Worm (Caenorhabditis elegans) whole organism, young adult: Measurements from ENCODE around the gene pkg-2.

Experiments used
- C06A6.2 ChIP-seq: fragments of 200-800 bp; sonication (Bioruptor generic); conservative IDR thresholded peaks from 2 replicates; pipeline ENCODE4 v1.3.6; 2022; ENCODE audit warnings: missing genetic modification characterization, missing compliant biosample characterization
- C17E4.6 ChIP-seq: fragments of 200-800 bp; sonication (Bioruptor generic); IDR thresholded peaks from 2 replicates; pipeline ENCODE4 v1.3.6; 2022; ENCODE audit warnings: missing genetic modification reagents, missing genetic modification characterization, missing compliant biosample characterization
- D2030.7 ChIP-seq: fragments of 200-800 bp; sonication (Bioruptor generic); IDR thresholded peaks from 2 replicates; pipeline ENCODE4 v1.3.6; 2022; ENCODE audit warnings: missing genetic modification reagents, missing genetic modification characterization, missing compliant biosample characterization
- F52B5.7 ChIP-seq: sonication (generic microtip); optimal IDR thresholded peaks from 2 replicates; lab custom pipeline; 2016; ENCODE audit warnings: mild to moderate bottlenecking, missing genetic modification characterization, missing compliant biosample characterization
- K11D2.4 ChIP-seq: fragments of 200-800 bp; sonication (Bioruptor generic); IDR thresholded peaks from 2 replicates; pipeline ENCODE4 v1.3.6; 2022; ENCODE audit warnings: missing genetic modification reagents, missing genetic modification characterization, missing compliant biosample characterization
- T26A5.8 ChIP-seq: sonication (generic microtip); optimal IDR thresholded peaks from 2 replicates; lab custom pipeline; 2016; ENCODE audit warnings: missing genetic modification characterization, missing compliant biosample characterization
- ZK185.1 ChIP-seq: sonication (generic microtip); optimal IDR thresholded peaks from 2 replicates; lab custom pipeline; 2016; ENCODE audit warnings: mild to moderate bottlenecking, missing genetic modification characterization, missing compliant biosample characterization; ENCODE audit not compliant: poor library complexity, severe bottlenecking
- ama-1 ChIP-seq, 3 experiments: fragments of 150-350 bp in 1 of 3; sonication (generic microtip) in 2 of 3; optimal IDR thresholded peaks; 2 replicates each; lab custom pipeline; 2014 to 2018; ENCODE audit warnings: missing biosample characterization in 2 of 3, missing genetic modification characterization in 2 of 3, missing genetic modification reagents in 2 of 3
- athp-1 ChIP-seq: sonication (generic microtip); optimal IDR thresholded peaks from 2 replicates; lab custom pipeline; 2017; ENCODE audit warnings: mild to moderate bottlenecking, missing genetic modification characterization, missing compliant biosample characterization
- attf-5 ChIP-seq: fragments of 200-800 bp; sonication (Bioruptor generic); optimal IDR thresholded peaks from 2 replicates; lab custom pipeline; 2018; ENCODE audit warnings: mild to moderate bottlenecking, missing genetic modification characterization, missing compliant biosample characterization
- attf-6 ChIP-seq: fragments of 200-800 bp; sonication (Bioruptor generic); IDR thresholded peaks from 2 replicates; pipeline ENCODE4 v1.3.6; 2022; ENCODE audit warnings: missing genetic modification reagents, missing genetic modification characterization, missing compliant biosample characterization
- bed-1 ChIP-seq: fragments of 200-800 bp; sonication (Bioruptor generic); IDR thresholded peaks from 2 replicates; pipeline ENCODE4 v1.3.6; 2022; ENCODE audit warnings: missing genetic modification reagents, missing genetic modification characterization, missing compliant biosample characterization
- cebp-1 ChIP-seq, 2 experiments: fragments of 200-800 bp in 1 of 2; sonication (Bioruptor generic) in 1 of 2; sonication (generic microtip) in 1 of 2; IDR thresholded peaks in 1 of 2; optimal IDR thresholded peaks in 1 of 2; 2 replicates each; pipeline versions ENCODE4 v1.3.6 to Lab custom; 2017 to 2022; ENCODE audit warnings: missing compliant biosample characterization in 2 of 2, missing genetic modification characterization in 2 of 2, mild to moderate bottlenecking in 1 of 2, missing genetic modification reagents in 1 of 2, moderate library complexity in 1 of 2
- ceh-27 ChIP-seq: fragments of 200-800 bp; sonication (Bioruptor generic); optimal IDR thresholded peaks from 2 replicates; lab custom pipeline; 2018; ENCODE audit warnings: mild to moderate bottlenecking, missing genetic modification characterization, moderate library complexity, missing compliant biosample characterization
- ceh-40 ChIP-seq: fragments of 200-800 bp; sonication (Bioruptor generic); IDR thresholded peaks from 2 replicates; pipeline ENCODE4 v1.3.6; 2022; ENCODE audit warnings: missing genetic modification characterization, missing compliant biosample characterization
- ceh-79 ChIP-seq: sonication (generic microtip); optimal IDR thresholded peaks from 2 replicates; lab custom pipeline; 2017; ENCODE audit warnings: mild to moderate bottlenecking, missing genetic modification characterization, missing compliant biosample characterization
- ceh-91 ChIP-seq: fragments of 200-800 bp; sonication (Bioruptor generic); IDR thresholded peaks from 2 replicates; pipeline ENCODE4 v1.3.6; 2022; ENCODE audit warnings: missing genetic modification reagents, missing genetic modification characterization, missing compliant biosample characterization
- dox-1 ChIP-seq: fragments of 200-800 bp; sonication (Bioruptor generic); IDR thresholded peaks from 2 replicates; pipeline ENCODE4 v1.3.6; 2022; ENCODE audit warnings: missing genetic modification reagents, missing genetic modification characterization, missing compliant biosample characterization
- egrh-3 ChIP-seq: fragments of 200-800 bp; sonication (Bioruptor generic); IDR thresholded peaks from 2 replicates; pipeline ENCODE4 v1.3.6; 2022; ENCODE audit warnings: missing genetic modification reagents, missing genetic modification characterization, missing compliant biosample characterization
- him-1 ChIP-seq: sonication (generic microtip); optimal IDR thresholded peaks from 2 replicates; lab custom pipeline; 2016; ENCODE audit warnings: missing genotype, missing genetic modification reagents, missing genetic modification characterization, missing compliant biosample characterization
- hmg-1.2 ChIP-seq: fragments of 200-800 bp; sonication (Bioruptor generic); IDR thresholded peaks from 2 replicates; pipeline ENCODE4 v1.3.6; 2022; ENCODE audit warnings: missing genetic modification reagents, missing genetic modification characterization, missing compliant biosample characterization
- lin-26 ChIP-seq: fragments of 200-800 bp; sonication (Bioruptor generic); IDR thresholded peaks from 2 replicates; pipeline ENCODE4 v1.3.6; 2022; ENCODE audit warnings: missing genetic modification reagents, missing genetic modification characterization, missing compliant biosample characterization
- madf-10 ChIP-seq: sonication (generic microtip); optimal IDR thresholded peaks from 2 replicates; lab custom pipeline; 2016; ENCODE audit warnings: mild to moderate bottlenecking, missing genetic modification characterization, missing compliant biosample characterization
- madf-6 ChIP-seq: fragments of 200-800 bp; sonication (Bioruptor generic); IDR thresholded peaks from 2 replicates; pipeline ENCODE4 v1.3.6; 2022; ENCODE audit warnings: missing genetic modification reagents, missing genetic modification characterization, missing compliant biosample characterization
- madf-8 ChIP-seq: fragments of 200-800 bp; sonication (Bioruptor generic); conservative IDR thresholded peaks from 2 replicates; pipeline ENCODE4 v1.3.6; 2022; ENCODE audit warnings: missing genetic modification reagents, missing genetic modification characterization, missing compliant biosample characterization
- mcd-1 ChIP-seq: fragments of 200-800 bp; sonication (Bioruptor generic); IDR thresholded peaks from 2 replicates; pipeline ENCODE4 v1.3.6; 2022; ENCODE audit warnings: missing genetic modification reagents, missing genetic modification characterization, missing compliant biosample characterization
- nfya-1 ChIP-seq: sonication (generic microtip); optimal IDR thresholded peaks from 2 replicates; lab custom pipeline; 2017; ENCODE audit warnings: antibody characterized with exemption, missing compliant biosample characterization, missing genetic modification characterization, borderline replicate concordance; ENCODE audit not compliant: insufficient read depth
- nfya-2 ChIP-seq: fragments of 200-800 bp; sonication (Bioruptor generic); IDR thresholded peaks from 2 replicates; pipeline ENCODE4 v1.3.6; 2022; ENCODE audit warnings: missing genetic modification reagents, missing genetic modification characterization, missing compliant biosample characterization
- nhr-27 ChIP-seq: fragments of 200-800 bp; sonication (Bioruptor generic); optimal IDR thresholded peaks from 2 replicates; lab custom pipeline; 2018; ENCODE audit warnings: mild to moderate bottlenecking, missing genetic modification characterization, moderate library complexity, missing compliant biosample characterization
- nhr-80 ChIP-seq: sonication (generic microtip); optimal IDR thresholded peaks from 2 replicates; lab custom pipeline; 2016; ENCODE audit warnings: missing genetic modification characterization, missing compliant biosample characterization
- nhr-90 ChIP-seq: sonication (generic microtip); optimal IDR thresholded peaks from 2 replicates; lab custom pipeline; 2016; ENCODE audit warnings: missing genotype, mild to moderate bottlenecking, missing genetic modification characterization, missing compliant biosample characterization
- pbrm-1 ChIP-seq: fragments of 200-800 bp; sonication (Bioruptor generic); IDR thresholded peaks from 2 replicates; pipeline ENCODE4 v1.3.6; 2022; ENCODE audit warnings: missing genetic modification reagents, missing genetic modification characterization, missing compliant biosample characterization
- repo-1 ChIP-seq: sonication (generic microtip); optimal IDR thresholded peaks from 2 replicates; lab custom pipeline; 2017; ENCODE audit warnings: mild to moderate bottlenecking, missing genetic modification characterization, missing compliant biosample characterization
- rpc-1 ChIP-seq, 2 experiments: fragments of 150-350 bp in 1 of 2; sonication (generic microtip) in 1 of 2; optimal IDR thresholded peaks; 2 replicates each; lab custom pipeline; 2014 to 2018; ENCODE audit warnings: missing biosample characterization in 1 of 2, missing genetic modification characterization in 1 of 2, missing genetic modification reagents in 1 of 2, missing genotype in 1 of 2
- snpc-3.4 ChIP-seq: sonication (generic microtip); optimal IDR thresholded peaks from 2 replicates; lab custom pipeline; 2017; ENCODE audit warnings: missing genetic modification characterization, mild to moderate bottlenecking, missing compliant biosample characterization, antibody characterized with exemption, moderate library complexity, missing genotype, missing genetic modification reagents
- tbp1 ChIP-seq: fragments of 200-800 bp; sonication (Bioruptor generic); optimal IDR thresholded peaks from 2 replicates; lab custom pipeline; 2018; ENCODE audit warnings: mild to moderate bottlenecking, missing genetic modification characterization, missing compliant biosample characterization
- tbx-9 ChIP-seq: sonication (generic microtip); optimal IDR thresholded peaks from 2 replicates; lab custom pipeline; 2016; ENCODE audit warnings: borderline replicate concordance, missing genetic modification characterization, inconsistent platforms, missing compliant biosample characterization
- tlf-1 ChIP-seq: fragments of 200-800 bp; sonication (Bioruptor generic); optimal IDR thresholded peaks from 2 replicates; lab custom pipeline; 2018; ENCODE audit warnings: mild to moderate bottlenecking, missing genetic modification characterization, missing compliant biosample characterization
- zfh-2 ChIP-seq: fragments of 200-800 bp; sonication (Bioruptor generic); conservative IDR thresholded peaks from 2 replicates; pipeline ENCODE4 v1.3.6; 2022; ENCODE audit warnings: missing genetic modification reagents, missing genetic modification characterization, missing compliant biosample characterization
- ztf-22 ChIP-seq: fragments of 200-800 bp; sonication (Bioruptor generic); optimal IDR thresholded peaks from 2 replicates; lab custom pipeline; 2018; ENCODE audit warnings: mild to moderate bottlenecking, missing genetic modification characterization, moderate library complexity, missing compliant biosample characterization
- ztf-26 ChIP-seq: sonication (generic microtip); optimal IDR thresholded peaks from 2 replicates; lab custom pipeline; 2017; ENCODE audit warnings: missing genetic modification characterization, missing compliant biosample characterization

pkg-2 gene

DNA sequence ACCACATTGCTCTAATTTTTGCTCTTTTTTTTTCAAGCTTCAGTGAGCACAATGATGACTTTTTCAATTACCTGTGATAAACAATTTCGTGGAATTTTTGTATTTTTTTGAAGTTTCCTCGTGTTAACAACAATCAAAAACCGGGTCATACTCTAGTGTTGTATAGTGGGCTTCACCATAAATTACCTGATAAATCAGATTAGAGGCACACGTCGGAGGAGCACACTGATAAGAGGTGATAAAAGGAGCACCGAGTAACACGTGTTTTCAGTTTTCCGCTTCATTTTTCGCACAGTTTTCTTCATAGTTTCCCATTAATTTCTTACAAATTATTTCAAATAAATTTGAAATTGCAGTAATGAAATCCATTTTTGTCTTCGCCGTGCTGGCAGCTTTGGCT, 39.4 kb upstream of the pkg-2 start, which contains the start of gene spp-8 (continued):
- no peak for TF ChIP-seq C17E4.6 (GFP tag; lab: Robert Waterston, UW)
- TF ChIP-seq ztf-26 = no peak
- TF ChIP-seq K11D2.4 (GFP tag; lab: Robert Waterston, UW) = no peak
- TF ChIP-seq attf-5 (GFP tag; lab: Kevin White, UChicago) = no peak
- no peak for TF ChIP-seq T26A5.8 (tag; lab: Kevin White, UChicago)
- TF ChIP-seq ceh-91 = no peak
- peak; percentile 1 for TF ChIP-seq tbp1 (GFP tag; lab: Kevin White, UChicago)
- TF ChIP-seq snpc-3.4 (tag; lab: Kevin White, UChicago) = no peak
- TF ChIP-seq madf-6 (GFP tag; lab: Robert Waterston, UW) = no peak
- peak; percentile 41 for TF ChIP-seq nhr-90 (tag; lab: Kevin White, UChicago)
- no peak for TF ChIP-seq mcd-1 (GFP tag; lab: Robert Waterston, UW)
- TF ChIP-seq egrh-3 (GFP tag; lab: Robert Waterston, UW) = no peak
- no peak for TF ChIP-seq nfya-1 (tag; lab: Kevin White, UChicago)
- no peak for TF ChIP-seq ceh-27
- TF ChIP-seq cebp-1 (GFP tag; IDR thresholded peaks at IDR 0.05; lab: Robert Waterston, UW) = no peak
- TF ChIP-seq cebp-1 (tag; optimal IDR thresholded peaks at IDR 0.05; lab: Kevin White, UChicago) = no peak
- no peak for TF ChIP-seq nfya-2 (GFP tag; lab: Robert Waterston, UW)
- TF ChIP-seq D2030.7 (GFP tag; lab: Robert Waterston, UW) = no peak
- no peak for TF ChIP-seq ZK185.1
- no peak for TF ChIP-seq him-1 (tag; lab: Kevin White, UChicago)
- no peak for TF ChIP-seq ceh-79 (tag; lab: Kevin White, UChicago)
- TF ChIP-seq hmg-1.2 (GFP tag; lab: Robert Waterston, UW) = no peak
- TF ChIP-seq madf-10 (tag; lab: Kevin White, UChicago) = no peak

DNA sequence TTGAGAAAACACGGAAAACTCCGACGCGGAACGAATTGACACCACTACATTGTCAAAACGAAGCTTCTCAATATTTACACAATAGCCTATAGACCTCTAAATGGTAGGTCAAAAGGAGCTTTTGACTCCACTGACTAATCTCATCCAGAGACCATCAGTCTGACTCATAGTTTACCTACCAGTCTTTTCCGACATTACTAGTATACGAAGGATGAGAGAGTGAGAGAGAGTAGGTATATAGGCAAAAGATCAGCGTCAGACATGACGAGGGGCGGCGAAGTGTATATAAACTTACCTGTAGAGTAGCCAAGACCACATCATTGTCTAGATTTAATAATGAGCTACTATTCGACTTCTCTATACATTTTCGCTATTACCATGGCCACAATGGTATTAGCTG, 33.5 kb upstream of the pkg-2 start, which contains the start of gene srlf-3:
TSS of gene srlf-3 (plus strand) at position 301 of the 400 bp plus-strand sequence.
- no peak for TF ChIP-seq lin-26 (GFP tag; lab: Robert Waterston, UW)
- no peak for TF ChIP-seq dox-1
- TF ChIP-seq tlf-1 (GFP tag; lab: Kevin White, UChicago) = no peak
- TF ChIP-seq C06A6.2 (GFP tag; lab: Robert Waterston, UW) = no peak
- TF ChIP-seq repo-1 = no peak
- no peak for TF ChIP-seq pbrm-1 (GFP tag; lab: Robert Waterston, UW)
- TF ChIP-seq ceh-91 = no peak
- TF ChIP-seq F52B5.7 = no peak
- no peak for TF ChIP-seq madf-10 (tag; lab: Kevin White, UChicago)

DNA sequence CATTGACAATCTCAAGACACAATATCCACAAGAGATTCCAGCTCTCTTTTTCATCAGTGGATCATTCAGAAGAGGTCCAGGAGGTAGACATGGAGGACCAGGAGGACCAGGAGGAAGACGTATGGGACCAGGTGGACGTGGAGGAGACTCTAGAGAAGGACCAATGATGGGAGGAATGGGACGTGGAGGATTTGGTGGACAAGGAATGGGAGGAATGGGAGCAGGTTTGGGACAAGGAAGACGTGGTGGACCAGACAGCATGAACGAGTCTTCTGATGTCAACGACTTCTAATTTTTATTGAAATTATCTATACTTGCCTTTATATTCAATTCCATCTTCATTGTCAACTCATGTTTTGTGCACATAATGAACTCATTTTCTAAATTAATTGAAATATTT, 32.7 kb upstream of the pkg-2 start:
- TF ChIP-seq ceh-40 (GFP tag; lab: Robert Waterston, UW) (no peak), ztf-22 (GFP tag; lab: Kevin White, UChicago) (no peak), zfh-2 (GFP tag; lab: Robert Waterston, UW) (0 out of 2 replicates have a peak, but pooled peaks have one; percentile 25)

DNA sequence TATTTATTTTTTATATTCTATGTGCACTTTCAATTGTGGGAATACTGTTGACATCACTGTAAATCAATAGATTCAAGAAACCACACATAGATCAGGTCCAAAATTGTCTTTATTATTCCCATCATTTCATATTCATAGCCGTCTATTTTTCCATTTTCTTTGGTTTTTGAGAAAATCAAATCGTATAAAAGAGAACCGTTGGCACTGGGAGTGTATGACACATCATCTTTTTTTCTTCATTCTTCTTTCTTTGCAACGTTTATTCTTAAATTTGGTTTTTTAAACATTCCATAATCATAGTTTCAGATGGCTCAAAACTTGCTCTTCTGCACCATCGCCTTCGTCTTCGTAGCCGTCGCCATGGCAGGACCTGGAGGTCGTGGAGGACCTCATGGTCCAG, 30.8 kb upstream of the pkg-2 start, which contains the start of gene srlf-2:
TSS of gene srlf-2 (plus strand) at position 301 of the 400 bp plus-strand sequence.
- TF ChIP-seq tlf-1 (GFP tag; lab: Kevin White, UChicago) (no peak), rpc-1 (optimal IDR thresholded peaks at IDR 0.05; lab: Kevin White, UChicago) (no peak), rpc-1 (tag; optimal IDR thresholded peaks at IDR 0.05; lab: Kevin White, UChicago) (no peak), nhr-27 (tag; lab: Kevin White, UChicago) (no peak), tbx-9 (tag; lab: Kevin White, UChicago) (no peak), ama-1 (optimal IDR thresholded peaks at IDR 0.05; lab: Kevin White, UChicago) (no peak), ama-1 (GFP tag; optimal IDR thresholded peaks at IDR 0.05; lab: Kevin White, UChicago) (no peak), madf-8 (GFP tag; lab: Robert Waterston, UW) (no peak), attf-6 (no peak), nhr-80 (tag; lab: Kevin White, UChicago) (no peak), bed-1 (GFP tag; lab: Robert Waterston, UW) (no peak), athp-1 (tag; lab: Kevin White, UChicago) (no peak)
